Fruit fly (Drosophila melanogaster) whole organism, embryonic: ENCODE measurements around the gene AP-1sigma.

Source experiments
- CG10209 ChIP-seq: fragments of 200-800 bp; sonication (Bioruptor generic); optimal IDR thresholded peaks from 3 replicates; lab custom pipeline; 2017; ENCODE audit warnings: missing biosample characterization, mild to moderate bottlenecking, missing genetic modification characterization, missing genetic modification reagents
- CG1024 ChIP-seq: fragments of 200-800 bp; sonication (Bioruptor generic); IDR thresholded peaks from 2 replicates; pipeline ENCODE4 v1.3.6; 2022; ENCODE audit warnings: missing biosample characterization, missing genetic modification characterization
- CG11696 ChIP-seq: fragments of 200-800 bp; sonication (Bioruptor generic); IDR thresholded peaks from 2 replicates; pipeline ENCODE4 v1.3.6; 2022; ENCODE audit warnings: missing biosample characterization, missing genetic modification characterization
- CG7928 ChIP-seq: fragments of 200-800 bp; sonication (Bioruptor generic); optimal IDR thresholded peaks from 2 replicates; lab custom pipeline; 2017; ENCODE audit warnings: missing biosample characterization, mild to moderate bottlenecking, missing genetic modification characterization
- CG8944 ChIP-seq: fragments of 200-800 bp; sonication (Bioruptor generic); optimal IDR thresholded peaks from 3 replicates; lab custom pipeline; 2016; ENCODE audit warnings: missing biosample characterization, missing genetic modification characterization
- HmgD ChIP-seq: fragments of 200-800 bp; sonication (Bioruptor generic); optimal IDR thresholded peaks from 3 replicates; lab custom pipeline; 2016; ENCODE audit warnings: missing biosample characterization, missing genetic modification characterization
- az2 ChIP-seq: fragments of 200-800 bp; sonication (Bioruptor generic); optimal IDR thresholded peaks from 3 replicates; lab custom pipeline; 2016; ENCODE audit warnings: missing biosample characterization, missing genetic modification characterization
- exex ChIP-seq: fragments of 200-800 bp; sonication (Bioruptor generic); optimal IDR thresholded peaks from 4 replicates; lab custom pipeline; 2018; ENCODE audit warnings: missing biosample characterization, mild to moderate bottlenecking, missing genetic modification characterization, moderate library complexity
- eyg ChIP-seq: fragments of 200-800 bp; sonication (Bioruptor generic); optimal IDR thresholded peaks from 3 replicates; lab custom pipeline; 2016; ENCODE audit warnings: missing biosample characterization, missing genetic modification characterization
- jing ChIP-seq: fragments of 200-800 bp; sonication (Bioruptor generic); optimal IDR thresholded peaks from 2 replicates; lab custom pipeline; 2018; ENCODE audit warnings: missing biosample characterization, mild to moderate bottlenecking, missing genetic modification characterization
- pho ChIP-seq: fragments of 200-800 bp; sonication (Bioruptor generic); optimal IDR thresholded peaks from 2 replicates; lab custom pipeline; 2016; ENCODE audit warnings: missing biosample characterization, missing genetic modification characterization
- prd ChIP-seq, 3 experiments: fragments of >200 bp in 2 of 3; fragments of 200-800 bp in 1 of 3; sonication (Bioruptor generic) in 1 of 3; optimal IDR thresholded peaks in 2 of 3; IDR thresholded peaks in 1 of 3; 2 replicates in 2 of 3; 3 replicates in 1 of 3; pipeline versions ENCODE4 v1.3.6 to Lab custom; 2017 to 2022; ENCODE audit warnings: missing biosample characterization in 1 of 3, missing genetic modification characterization in 1 of 3

dm6 chr3R:24007775-24008506 lies 49.5 kb downstream of the AP-1sigma start:
- TF ChIP-seq CG11696 (GFP tag; lab: Robert Waterston, UW) (no peak), exex (peak; percentile 5), CG1024 (GFP tag; lab: Robert Waterston, UW) (no peak), HmgD (no peak), az2 (no peak), CG8944 (GFP tag; lab: Kevin White, UChicago) (no peak), jing (no peak), CG7928 (GFP tag; lab: Kevin White, UChicago) (no peak), pho (GFP tag; lab: Kevin White, UChicago) (peak; percentile 19), eyg (GFP tag; lab: Kevin White, UChicago) (no peak), CG10209 (GFP tag; lab: Kevin White, UChicago) (no peak), prd (optimal IDR thresholded peaks at IDR 0.05; lab: Kevin White, UChicago) (no peak), prd (GFP tag; IDR thresholded peaks at IDR 0.05; lab: Robert Waterston, UW) (no peak)
